Worm (Caenorhabditis elegans): ENCODE results near the gene imb-2.

ce11 chrII:14408312-14408711 is 42.8 kb downstream of the imb-2 start, which contains the start of gene F26H11.4:
- no peak for TF ChIP-seq cog-1 (tag; optimal IDR thresholded peaks at IDR 0.05)
- TF ChIP-seq tab-1 (GFP tag; IDR thresholded peaks at IDR 0.05): no peak
- no peak for TF ChIP-seq ztf-23 (GFP tag; IDR thresholded peaks at IDR 0.05)
- no peak for TF ChIP-seq ztf-29 (GFP tag; IDR thresholded peaks at IDR 0.05)
- TF ChIP-seq flt-1 (GFP tag; IDR thresholded peaks at IDR 0.05): no peak
- no peak for TF ChIP-seq med-1 (GFP tag; optimal IDR thresholded peaks at IDR 0.05; ENCODE audit: insufficient read depth)
- TF ChIP-seq ref-1 (GFP tag; conservative IDR thresholded peaks at IDR 0.05): no peak
- no peak for TF ChIP-seq T22C8.4 (GFP tag; IDR thresholded peaks at IDR 0.05)
